Worm (Caenorhabditis elegans): ENCODE results near the gene B0554.5.

DNA sequence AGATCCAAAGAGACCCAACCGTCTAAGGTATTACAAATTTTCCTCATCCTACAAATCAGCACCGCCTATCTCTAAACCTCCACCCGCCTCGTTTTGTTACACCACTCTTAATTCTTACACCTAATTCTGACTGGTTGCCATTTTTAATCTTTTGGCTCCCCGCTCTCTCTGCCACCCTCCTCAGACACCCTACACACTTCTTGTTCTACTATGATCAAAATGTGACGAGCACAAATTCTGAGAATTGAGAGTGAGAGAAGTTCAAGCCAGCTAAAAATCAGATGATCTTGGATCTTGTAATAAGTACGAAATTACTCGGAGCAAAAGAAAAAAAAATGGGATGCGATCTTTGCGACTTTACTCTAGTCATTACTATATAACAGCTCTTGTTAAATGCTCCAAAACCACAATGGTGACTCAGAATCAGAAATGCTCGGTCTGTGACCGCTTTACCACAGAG lies 20.0 kb upstream of the B0554.5 start, which contains the start of gene nhr-252:
- TF ChIP-seq cog-1 (tag; optimal IDR thresholded peaks at IDR 0.05) (no peak), flt-1 (GFP tag; IDR thresholded peaks at IDR 0.05) (no peak), klf-2 (GFP tag; conservative IDR thresholded peaks at IDR 0.05) (no peak)

Measured in whole organism, midembryonic.